Worm (Caenorhabditis elegans): ENCODE results near the gene F37C12.10.

F37C12.10 gene

DNA sequence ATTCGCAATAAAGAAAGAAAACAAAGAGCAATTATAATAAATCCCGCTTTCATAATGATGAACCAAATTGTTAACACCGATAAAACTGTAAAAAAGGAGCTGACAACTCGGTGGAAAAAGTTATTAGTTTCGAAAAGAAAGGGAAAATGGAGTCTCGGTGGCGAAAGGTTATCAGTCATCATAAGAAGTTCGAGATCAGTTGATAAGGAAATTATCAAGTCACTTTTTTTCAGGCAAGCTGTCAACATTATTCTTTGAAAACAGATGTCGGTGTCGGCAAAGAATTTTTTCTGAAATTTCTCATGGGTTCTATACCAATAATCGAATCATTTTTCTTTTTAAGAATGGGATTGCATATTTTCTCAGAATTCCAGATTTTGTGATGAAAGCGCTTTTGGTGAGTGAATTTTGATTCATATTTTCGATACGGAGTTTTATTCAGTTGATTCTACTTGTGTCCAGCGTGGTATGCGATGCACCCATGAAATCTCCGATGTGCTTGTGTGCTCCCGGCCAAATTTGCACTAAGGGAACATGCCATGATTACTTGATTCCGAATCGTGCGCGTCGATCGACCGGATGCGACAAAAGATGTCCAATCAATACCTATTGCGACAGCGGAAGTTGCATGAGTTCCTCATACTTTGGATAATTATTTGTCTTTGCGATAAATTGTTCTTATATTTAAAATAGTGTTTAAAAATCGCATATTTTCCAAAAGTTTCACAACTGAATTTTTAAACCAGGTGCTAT lies at the start of gene F37C12.10, which contains the start of gene F37C12.21:
TSS of gene F37C12.10 (minus strand) at position 85 of the 753 bp plus-strand sequence.
TSS of gene F37C12.21 (plus strand) at position 58 of the 753 bp plus-strand sequence.
- no peak for TF ChIP-seq med-1 (GFP tag; optimal IDR thresholded peaks at IDR 0.05; ENCODE audit: insufficient read depth)
- no peak for TF ChIP-seq ztf-23 (GFP tag; IDR thresholded peaks at IDR 0.05)
- TF ChIP-seq ztf-29 (GFP tag; IDR thresholded peaks at IDR 0.05), result no peak
- no peak for TF ChIP-seq T22C8.4 (GFP tag; IDR thresholded peaks at IDR 0.05)
- TF ChIP-seq klf-2 (GFP tag; conservative IDR thresholded peaks at IDR 0.05), result no peak
- TF ChIP-seq cog-1 (tag; optimal IDR thresholded peaks at IDR 0.05), result no peak
- no peak for TF ChIP-seq flt-1 (GFP tag; IDR thresholded peaks at IDR 0.05)
- no peak for TF ChIP-seq tab-1 (GFP tag; IDR thresholded peaks at IDR 0.05)
- no peak for TF ChIP-seq ref-1 (GFP tag; conservative IDR thresholded peaks at IDR 0.05)

DNA sequence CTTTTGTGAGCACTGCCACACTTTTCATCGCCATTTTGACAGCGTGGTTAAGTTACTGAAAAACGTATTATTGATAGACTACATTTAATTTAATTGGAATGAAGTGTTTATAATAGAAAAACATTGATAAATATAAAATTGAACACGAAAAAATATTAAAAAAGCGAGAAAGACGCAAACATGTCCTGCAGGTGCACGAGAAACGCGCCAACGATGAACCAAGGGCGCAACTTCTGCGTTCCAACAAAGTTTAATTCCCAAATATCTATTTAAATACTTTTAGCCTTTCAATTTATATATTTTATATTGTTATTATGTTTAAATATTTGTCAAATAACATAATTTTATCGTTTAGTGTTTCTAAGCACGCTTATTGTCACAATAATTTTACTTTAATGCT lies 46.0 kb upstream of the F37C12.10 start, which contains the start of gene ndus-8:
TSS of gene ndus-8 (minus strand) at position 55 of the 400 bp plus-strand sequence.
- TF ChIP-seq ztf-29 (GFP tag; IDR thresholded peaks at IDR 0.05) (no peak), cog-1 (tag; optimal IDR thresholded peaks at IDR 0.05) (peak; percentile 21), tab-1 (GFP tag; IDR thresholded peaks at IDR 0.05) (no peak)

DNA sequence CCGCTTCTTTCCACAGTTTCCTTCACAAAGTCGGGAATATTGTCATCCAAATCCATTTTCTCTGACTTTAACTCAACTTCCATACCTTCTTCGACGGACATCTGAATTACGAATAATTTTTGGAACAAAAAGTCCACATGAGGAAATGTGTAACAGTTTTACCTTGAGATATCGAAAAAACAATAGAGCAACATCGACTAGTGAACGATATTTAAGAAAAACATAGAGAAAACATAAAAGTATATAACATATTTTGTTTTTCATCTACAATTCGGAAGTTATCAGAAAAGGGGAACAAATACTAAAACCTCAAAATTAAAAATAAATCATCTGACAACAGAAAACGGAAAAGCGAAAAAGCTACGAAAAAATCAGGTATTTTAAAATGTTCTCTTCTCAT lies 44.6 kb upstream of the F37C12.10 start, which contains the start of gene adr-2:
TSS of gene adr-2 (minus strand) at position 101 of the 400 bp plus-strand sequence.
- TF ChIP-seq cog-1 (tag; optimal IDR thresholded peaks at IDR 0.05), result no peak
- no peak for TF ChIP-seq ref-1 (GFP tag; conservative IDR thresholded peaks at IDR 0.05)
- no peak for TF ChIP-seq klf-2 (GFP tag; conservative IDR thresholded peaks at IDR 0.05)

DNA sequence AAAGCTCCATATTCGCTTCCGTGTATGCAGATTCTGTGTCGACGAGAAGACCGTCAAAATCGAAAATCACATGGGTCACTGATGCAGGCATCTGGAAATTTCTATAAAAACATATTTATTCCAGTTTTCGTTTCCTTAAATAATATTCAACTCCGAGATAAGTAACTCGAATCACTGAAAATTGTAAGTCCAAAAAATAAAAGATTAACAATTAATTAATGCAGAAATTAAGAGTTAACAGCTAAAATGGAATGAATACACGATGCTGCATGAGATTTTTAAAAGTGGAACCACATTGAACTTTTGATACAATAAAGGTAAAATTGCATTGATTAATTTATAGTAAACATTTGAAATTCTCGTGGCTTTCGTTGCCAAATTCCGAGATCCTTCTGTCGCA lies 42.7 kb upstream of the F37C12.10 start, which contains the start of gene R151.10:
TSS of gene R151.10 (minus strand) at position 101 of the 400 bp plus-strand sequence.
- no peak for TF ChIP-seq T22C8.4 (GFP tag; IDR thresholded peaks at IDR 0.05)

DNA sequence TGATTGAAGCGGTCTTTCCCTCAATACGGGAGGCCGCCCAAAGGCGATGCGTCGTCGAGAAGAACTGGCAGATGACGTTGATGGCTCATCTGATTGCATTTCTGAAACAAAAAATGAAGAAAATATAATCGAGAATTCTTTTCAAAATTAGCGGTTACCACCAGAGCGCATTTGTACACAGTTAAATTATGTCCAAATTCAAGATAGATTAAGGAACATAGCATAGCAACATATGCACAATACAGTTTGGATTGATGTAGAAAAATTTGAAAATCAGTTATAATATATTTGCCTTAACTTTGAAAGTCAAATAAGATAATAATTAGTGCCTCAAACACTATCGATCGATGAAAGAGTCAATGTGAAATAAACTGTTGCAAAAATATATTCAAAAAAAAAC lies 41.5 kb upstream of the F37C12.10 start, which contains the start of gene R151.8:
TSS of gene R151.8 (minus strand) at position 101 of the 400 bp plus-strand sequence.
- TF ChIP-seq flt-1 (GFP tag; IDR thresholded peaks at IDR 0.05), result no peak
- no peak for TF ChIP-seq ref-1 (GFP tag; conservative IDR thresholded peaks at IDR 0.05)
- no peak for TF ChIP-seq ztf-29 (GFP tag; IDR thresholded peaks at IDR 0.05)
- no peak for TF ChIP-seq T22C8.4 (GFP tag; IDR thresholded peaks at IDR 0.05)
- no peak for TF ChIP-seq ztf-23 (GFP tag; IDR thresholded peaks at IDR 0.05)
- no peak for TF ChIP-seq tab-1 (GFP tag; IDR thresholded peaks at IDR 0.05)
- TF ChIP-seq med-1 (GFP tag; optimal IDR thresholded peaks at IDR 0.05; ENCODE audit: insufficient read depth), result no peak
- TF ChIP-seq klf-2 (GFP tag; conservative IDR thresholded peaks at IDR 0.05), result no peak
- no peak for TF ChIP-seq cog-1 (tag; optimal IDR thresholded peaks at IDR 0.05)

ce11 chrIII:7226607-7227006 lies 38.4 kb upstream of the F37C12.10 start, which contains the start of gene hsp-75:
TSS of gene hsp-75 (minus strand) at chrIII:7226707.
- no peak for TF ChIP-seq T22C8.4 (GFP tag; IDR thresholded peaks at IDR 0.05)
- TF ChIP-seq flt-1 (GFP tag; IDR thresholded peaks at IDR 0.05), result no peak
- TF ChIP-seq ztf-29 (GFP tag; IDR thresholded peaks at IDR 0.05), result no peak
- TF ChIP-seq med-1 (GFP tag; optimal IDR thresholded peaks at IDR 0.05; ENCODE audit: insufficient read depth), result no peak
- TF ChIP-seq ref-1 (GFP tag; conservative IDR thresholded peaks at IDR 0.05), result no peak

ce11 chrIII:7223029-7223428 lies 34.8 kb upstream of the F37C12.10 start, which contains the start of gene der-2:
TSS of gene der-2 (minus strand) at chrIII:7223129.
- TF ChIP-seq ztf-29 (GFP tag; IDR thresholded peaks at IDR 0.05), result no peak
- no peak for TF ChIP-seq med-1 (GFP tag; optimal IDR thresholded peaks at IDR 0.05; ENCODE audit: insufficient read depth)
- TF ChIP-seq klf-2 (GFP tag; conservative IDR thresholded peaks at IDR 0.05), result no peak
- no peak for TF ChIP-seq flt-1 (GFP tag; IDR thresholded peaks at IDR 0.05)
- TF ChIP-seq ztf-23 (GFP tag; IDR thresholded peaks at IDR 0.05), result no peak
- TF ChIP-seq tab-1 (GFP tag; IDR thresholded peaks at IDR 0.05), result no peak
- TF ChIP-seq ref-1 (GFP tag; conservative IDR thresholded peaks at IDR 0.05), result no peak
- no peak for TF ChIP-seq cog-1 (tag; optimal IDR thresholded peaks at IDR 0.05)
- TF ChIP-seq T22C8.4 (GFP tag; IDR thresholded peaks at IDR 0.05), result no peak

ce11 chrIII:7221103-7221502 lies 32.9 kb upstream of the F37C12.10 start:
- no peak for TF ChIP-seq tab-1 (GFP tag; IDR thresholded peaks at IDR 0.05)
- TF ChIP-seq klf-2 (GFP tag; conservative IDR thresholded peaks at IDR 0.05), result no peak
- TF ChIP-seq flt-1 (GFP tag; IDR thresholded peaks at IDR 0.05), result no peak
- no peak for TF ChIP-seq ztf-29 (GFP tag; IDR thresholded peaks at IDR 0.05)
- TF ChIP-seq med-1 (GFP tag; optimal IDR thresholded peaks at IDR 0.05; ENCODE audit: insufficient read depth), result no peak
- TF ChIP-seq ref-1 (GFP tag; conservative IDR thresholded peaks at IDR 0.05), result no peak
- TF ChIP-seq cog-1 (tag; optimal IDR thresholded peaks at IDR 0.05), result no peak
- no peak for TF ChIP-seq ztf-23 (GFP tag; IDR thresholded peaks at IDR 0.05)
- no peak for TF ChIP-seq T22C8.4 (GFP tag; IDR thresholded peaks at IDR 0.05)

DNA sequence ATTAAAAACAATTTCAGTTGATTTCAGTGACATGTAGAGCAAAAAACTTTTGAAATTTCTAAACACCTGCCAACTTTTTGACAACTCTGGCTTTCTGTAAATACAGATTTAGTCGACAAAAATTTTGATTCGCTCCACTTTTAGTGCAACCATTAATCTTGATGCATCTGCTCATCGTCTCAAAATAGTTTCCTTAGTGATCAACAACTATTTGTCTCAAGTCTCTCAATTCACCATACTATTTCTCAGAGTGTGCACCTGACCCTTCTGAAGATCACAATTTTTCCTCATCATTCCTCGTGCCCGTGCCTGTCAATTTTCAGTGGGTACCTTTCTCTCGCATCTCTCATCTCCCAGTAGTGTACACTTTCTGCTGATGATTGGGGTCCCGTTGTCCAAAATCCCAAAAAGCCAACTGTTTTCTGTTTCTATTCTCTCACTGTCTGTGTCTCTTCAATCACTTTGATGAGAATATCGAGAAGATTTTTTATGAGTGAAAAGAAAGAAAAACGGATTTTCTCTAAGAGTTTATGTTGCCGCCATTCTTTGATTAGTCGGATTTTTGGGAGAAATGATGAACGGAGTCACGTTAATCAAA lies 28.8 kb upstream of the F37C12.10 start:
- TF ChIP-seq T22C8.4 (GFP tag; IDR thresholded peaks at IDR 0.05) (no peak), flt-1 (GFP tag; IDR thresholded peaks at IDR 0.05) (no peak), tab-1 (GFP tag; IDR thresholded peaks at IDR 0.05) (no peak), ref-1 (GFP tag; conservative IDR thresholded peaks at IDR 0.05) (no peak), cog-1 (tag; optimal IDR thresholded peaks at IDR 0.05) (no peak), ztf-23 (GFP tag; IDR thresholded peaks at IDR 0.05) (no peak), klf-2 (GFP tag; conservative IDR thresholded peaks at IDR 0.05) (no peak), ztf-29 (GFP tag; IDR thresholded peaks at IDR 0.05) (no peak), med-1 (GFP tag; optimal IDR thresholded peaks at IDR 0.05; ENCODE audit: insufficient read depth) (no peak)

DNA sequence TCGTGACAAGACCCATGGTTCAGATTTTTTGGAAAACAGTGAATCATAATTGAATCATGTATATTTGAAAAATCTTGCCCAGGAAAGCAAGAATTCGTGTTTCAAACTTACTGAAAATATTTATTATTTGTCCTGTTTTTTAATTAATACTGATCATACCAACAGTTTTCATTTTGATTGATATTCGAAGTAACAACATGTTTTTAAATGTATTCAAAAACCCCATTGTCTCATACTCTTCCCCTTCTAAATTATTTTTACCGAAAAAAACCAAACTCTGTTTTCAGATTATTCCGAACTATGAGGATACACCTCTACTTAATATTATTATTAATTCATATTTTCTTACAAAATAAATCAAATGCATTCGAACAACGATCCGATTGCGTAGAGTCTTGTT lies 28.0 kb upstream of the F37C12.10 start, which contains the start of gene R151.1:
TSS of gene R151.1 (plus strand) at position 301 of the 400 bp plus-strand sequence.
- no peak for TF ChIP-seq cog-1 (tag; optimal IDR thresholded peaks at IDR 0.05)
- TF ChIP-seq flt-1 (GFP tag; IDR thresholded peaks at IDR 0.05), result no peak
- TF ChIP-seq med-1 (GFP tag; optimal IDR thresholded peaks at IDR 0.05; ENCODE audit: insufficient read depth), result no peak
- TF ChIP-seq T22C8.4 (GFP tag; IDR thresholded peaks at IDR 0.05), result no peak
- TF ChIP-seq ztf-29 (GFP tag; IDR thresholded peaks at IDR 0.05), result no peak
- no peak for TF ChIP-seq ztf-23 (GFP tag; IDR thresholded peaks at IDR 0.05)
- no peak for TF ChIP-seq tab-1 (GFP tag; IDR thresholded peaks at IDR 0.05)

Measured in whole organism, midembryonic.